Worm (Caenorhabditis elegans) whole organism, L1 larva: ENCODE data around the gene famh-136.
"Not testable (repeated sequence)": the region's sequence is repeated elsewhere in the genome, so short reads cannot be mapped to it uniquely, and the experiment has no call there.

Source experiments
- C04F5.9 ChIP-seq: sonication (generic microtip); optimal IDR thresholded peaks from 2 replicates; lab custom pipeline; 2016; ENCODE audit warnings: missing genetic modification characterization, missing compliant biosample characterization
- F16B12.6 ChIP-seq: fragments of 150-350 bp; optimal IDR thresholded peaks from 2 replicates; lab custom pipeline; 2014; ENCODE audit warnings: missing biosample characterization, missing genetic modification characterization
- aha-1 ChIP-seq: fragments of 150-350 bp; optimal IDR thresholded peaks from 2 replicates; lab custom pipeline; 2014; ENCODE audit warnings: missing biosample characterization, missing genetic modification characterization
- alr-1 ChIP-seq: fragments of 200-800 bp; sonication (Bioruptor generic); optimal IDR thresholded peaks from 2 replicates; lab custom pipeline; 2018; ENCODE audit warnings: borderline replicate concordance, mild to moderate bottlenecking, missing genetic modification characterization, missing compliant biosample characterization
- aly-2 ChIP-seq: fragments of 150-350 bp; optimal IDR thresholded peaks from 2 replicates; lab custom pipeline; 2014; ENCODE audit warnings: missing biosample characterization, missing genetic modification characterization
- blmp-1 ChIP-seq: fragments of 150-350 bp; optimal IDR thresholded peaks from 2 replicates; lab custom pipeline; 2014; ENCODE audit warnings: missing biosample characterization, missing genetic modification characterization
- ceh-82 ChIP-seq, 3 experiments: fragments of 150-350 bp in 1 of 3; sonication (generic microtip) in 2 of 3; optimal IDR thresholded peaks; 2 replicates each; lab custom pipeline; 2014 to 2017; ENCODE audit warnings: missing biosample characterization in 3 of 3, missing genetic modification characterization in 3 of 3
- ceh-88 ChIP-seq: fragments of 200-800 bp; sonication (Bioruptor generic); IDR thresholded peaks from 2 replicates; pipeline ENCODE4 v1.3.6; 2022; ENCODE audit warnings: missing genetic modification characterization, missing compliant biosample characterization
- ceh-90 ChIP-seq: sonication (generic microtip); optimal IDR thresholded peaks from 2 replicates; lab custom pipeline; 2016; ENCODE audit warnings: missing genetic modification characterization, missing compliant biosample characterization
- ces-1 ChIP-seq: fragments of 150-350 bp; optimal IDR thresholded peaks from 2 replicates; lab custom pipeline; 2014; ENCODE audit warnings: missing biosample characterization, missing genetic modification reagents, missing genetic modification characterization
- dpl-1 ChIP-seq, 3 experiments: fragments of 150-350 bp in 2 of 3; sonication (generic microtip) in 1 of 3; optimal IDR thresholded peaks; 2 replicates each; lab custom pipeline; 2014 to 2017; ENCODE audit warnings: missing biosample characterization in 3 of 3, missing genetic modification characterization in 3 of 3, missing genetic modification reagents in 3 of 3
- dsc-1 ChIP-seq: sonication (generic microtip); optimal IDR thresholded peaks from 2 replicates; lab custom pipeline; 2016; ENCODE audit warnings: mild to moderate bottlenecking, missing genetic modification characterization, missing compliant biosample characterization
- efl-1 ChIP-seq, 4 experiments: fragments of 150-350 bp; optimal IDR thresholded peaks in 3 of 4; peaks in 1 of 4; 1 replicate in 1 of 4; 2 replicates in 3 of 4; lab custom pipeline; 2014; ENCODE audit warnings: missing biosample characterization in 2 of 4, missing genetic modification characterization in 2 of 4, missing genetic modification reagents in 2 of 4
- elt-2 ChIP-seq: sonication (generic microtip); optimal IDR thresholded peaks from 2 replicates; lab custom pipeline; 2016; ENCODE audit warnings: missing genetic modification characterization, mild to moderate bottlenecking, inconsistent platforms, missing compliant biosample characterization, missing genetic modification reagents
- elt-3 ChIP-seq, 6 experiments: fragments of 150-350 bp in 1 of 6; sonication (generic microtip); optimal IDR thresholded peaks; 2 replicates each; lab custom pipeline; 2017 to 2018; ENCODE audit warnings: missing biosample characterization in 6 of 6, missing genetic modification characterization in 6 of 6, inconsistent platforms in 1 of 6
- ets-5 ChIP-seq: fragments of 200-800 bp; sonication (Bioruptor generic); IDR thresholded peaks from 2 replicates; pipeline ENCODE4 v1.3.6; 2022; ENCODE audit warnings: missing genetic modification characterization, missing compliant biosample characterization
- fkh-10 ChIP-seq: sonication (generic microtip); optimal IDR thresholded peaks from 2 replicates; lab custom pipeline; 2017; ENCODE audit warnings: missing biosample characterization, missing genetic modification reagents, missing genetic modification characterization
- fkh-4 ChIP-seq: sonication (generic microtip); optimal IDR thresholded peaks from 2 replicates; lab custom pipeline; 2016; ENCODE audit warnings: missing compliant biosample characterization, missing genetic modification characterization, borderline replicate concordance
- fkh-8 ChIP-seq: sonication (generic microtip); optimal IDR thresholded peaks from 2 replicates; lab custom pipeline; 2016; ENCODE audit warnings: mild to moderate bottlenecking, missing genetic modification characterization, missing compliant biosample characterization
- fos-1 ChIP-seq: fragments of 150-350 bp; optimal IDR thresholded peaks from 2 replicates; lab custom pipeline; 2014; ENCODE audit warnings: missing biosample characterization, missing genetic modification characterization
- hlh-4 ChIP-seq: sonication (generic microtip); optimal IDR thresholded peaks from 2 replicates; lab custom pipeline; 2016; ENCODE audit warnings: mild to moderate bottlenecking, missing genetic modification characterization, missing compliant biosample characterization
- hpl-2 ChIP-seq: fragments of 150-350 bp; optimal IDR thresholded peaks from 2 replicates; lab custom pipeline; 2014; ENCODE audit warnings: missing biosample characterization, missing genetic modification reagents, missing genetic modification characterization
- jun-1 ChIP-seq: fragments of 150-350 bp; optimal IDR thresholded peaks from 2 replicates; lab custom pipeline; 2014; ENCODE audit warnings: missing biosample characterization, missing genetic modification reagents, missing genetic modification characterization
- lin-14 ChIP-seq: fragments of 200-800 bp; sonication (Bioruptor generic); optimal IDR thresholded peaks from 2 replicates; lab custom pipeline; 2018; ENCODE audit warnings: mild to moderate bottlenecking, missing genetic modification characterization, moderate library complexity, missing compliant biosample characterization
- lir-3 ChIP-seq: sonication (generic microtip); optimal IDR thresholded peaks from 2 replicates; lab custom pipeline; 2016; ENCODE audit warnings: mild to moderate bottlenecking, missing genetic modification characterization, moderate library complexity, missing compliant biosample characterization; ENCODE audit not compliant: poor library complexity
- mab-9 ChIP-seq: fragments of 200-800 bp; sonication (Bioruptor generic); IDR thresholded peaks from 2 replicates; pipeline ENCODE4 v1.3.6; 2022; ENCODE audit warnings: missing genetic modification reagents, missing genetic modification characterization, missing compliant biosample characterization
- mdl-1 ChIP-seq, 2 experiments: fragments of 150-350 bp; optimal IDR thresholded peaks; 2 replicates each; lab custom pipeline; 2014 to 2017; ENCODE audit warnings: missing biosample characterization in 2 of 2, missing genetic modification characterization in 2 of 2, inconsistent platforms in 1 of 2
- mef-2 ChIP-seq: fragments of 150-350 bp; optimal IDR thresholded peaks from 2 replicates; lab custom pipeline; 2014; ENCODE audit warnings: missing biosample characterization, missing genetic modification characterization
- nhr-11 ChIP-seq: fragments of 150-350 bp; optimal IDR thresholded peaks from 2 replicates; lab custom pipeline; 2014; ENCODE audit warnings: missing biosample characterization, missing genetic modification characterization
- nhr-19 ChIP-seq: fragments of 200-800 bp; sonication (Bioruptor generic); conservative IDR thresholded peaks from 2 replicates; pipeline ENCODE4 v1.3.6; 2022; ENCODE audit warnings: missing genetic modification characterization, missing compliant biosample characterization
- nhr-20 ChIP-seq: sonication (generic microtip); optimal IDR thresholded peaks from 2 replicates; lab custom pipeline; 2016; ENCODE audit warnings: mild to moderate bottlenecking, missing genetic modification characterization, missing compliant biosample characterization
- nhr-47 ChIP-seq: sonication (generic microtip); optimal IDR thresholded peaks from 2 replicates; lab custom pipeline; 2016; ENCODE audit warnings: mild to moderate bottlenecking, missing genetic modification characterization, moderate library complexity, missing compliant biosample characterization
- nhr-71 ChIP-seq: sonication (generic microtip); optimal IDR thresholded peaks from 2 replicates; lab custom pipeline; 2016; ENCODE audit warnings: mild to moderate bottlenecking, missing genetic modification characterization, moderate library complexity, missing compliant biosample characterization
- nhr-84 ChIP-seq: sonication (generic microtip); optimal IDR thresholded peaks from 2 replicates; lab custom pipeline; 2017; ENCODE audit warnings: missing biosample characterization, missing genetic modification characterization
- pag-3 ChIP-seq: sonication (generic microtip); optimal IDR thresholded peaks from 2 replicates; lab custom pipeline; 2017; ENCODE audit warnings: missing genetic modification characterization, mild to moderate bottlenecking, missing compliant biosample characterization, antibody characterized with exemption, borderline replicate concordance; ENCODE audit not compliant: insufficient read depth
- snpc-4 ChIP-seq: fragments of 150-350 bp; optimal IDR thresholded peaks from 2 replicates; lab custom pipeline; 2014; ENCODE audit warnings: missing biosample characterization, missing genetic modification characterization
- snu-23 ChIP-seq: sonication (generic microtip); optimal IDR thresholded peaks from 2 replicates; lab custom pipeline; 2016; ENCODE audit warnings: missing genetic modification characterization, missing compliant biosample characterization
- sup-37 ChIP-seq: fragments of 200-800 bp; sonication (Bioruptor generic); optimal IDR thresholded peaks from 2 replicates; lab custom pipeline; 2018; ENCODE audit warnings: mild to moderate bottlenecking, missing genetic modification characterization, missing compliant biosample characterization
- tbx-2 ChIP-seq: sonication (generic microtip); optimal IDR thresholded peaks from 2 replicates; lab custom pipeline; 2016; ENCODE audit warnings: missing genetic modification characterization, missing compliant biosample characterization
- unc-130 ChIP-seq: fragments of 150-350 bp; optimal IDR thresholded peaks from 2 replicates; lab custom pipeline; 2017; ENCODE audit warnings: missing biosample characterization, missing genetic modification characterization, inconsistent platforms
- unc-30 ChIP-seq: sonication (generic microtip); optimal IDR thresholded peaks from 2 replicates; lab custom pipeline; 2017; ENCODE audit warnings: missing biosample characterization, missing genetic modification characterization
- unc-98 ChIP-seq: fragments of 200-800 bp; sonication (Bioruptor generic); IDR thresholded peaks from 2 replicates; pipeline ENCODE4 v1.3.6; 2022; ENCODE audit warnings: missing genetic modification characterization, missing compliant biosample characterization
- zip-4 ChIP-seq: fragments of 200-800 bp; sonication (Bioruptor generic); optimal IDR thresholded peaks from 2 replicates; lab custom pipeline; 2018; ENCODE audit warnings: mild to moderate bottlenecking, missing genetic modification characterization, moderate library complexity, missing compliant biosample characterization
- ztf-4 ChIP-seq: fragments of 150-350 bp; optimal IDR thresholded peaks from 2 replicates; lab custom pipeline; 2014; ENCODE audit warnings: missing biosample characterization, missing genetic modification characterization

Gene famh-136

DNA sequence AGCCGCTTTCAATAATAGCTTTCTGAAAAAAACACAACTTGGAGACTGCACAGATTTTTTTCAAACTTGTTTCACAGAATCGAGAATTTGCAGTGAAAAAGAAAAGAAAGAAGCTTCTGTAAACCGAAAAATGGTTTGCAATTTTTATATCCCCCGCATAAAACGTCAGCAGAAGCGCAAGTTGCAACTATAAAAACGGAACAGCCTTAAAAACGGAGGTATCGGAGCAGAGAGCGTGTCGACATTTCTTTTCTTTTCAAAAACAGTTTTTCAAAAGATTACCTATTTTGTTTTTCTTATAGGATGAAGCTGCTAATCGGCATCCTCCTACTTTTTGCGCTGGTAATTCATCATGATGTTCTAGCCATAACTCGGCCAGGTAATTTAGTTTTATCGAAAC, 35.6 kb upstream of the famh-136 start, which contains the start of gene plg-1:
Gene plg-1, plus strand, starts transcription at position 301 of the 400 bp plus-strand sequence.
- TF ChIP-seq unc-130 (tag; lab: Kevin White, UChicago) (no peak), ceh-90 (tag; lab: Kevin White, UChicago) (no peak), hlh-4 (tag; lab: Kevin White, UChicago) (no peak)

DNA sequence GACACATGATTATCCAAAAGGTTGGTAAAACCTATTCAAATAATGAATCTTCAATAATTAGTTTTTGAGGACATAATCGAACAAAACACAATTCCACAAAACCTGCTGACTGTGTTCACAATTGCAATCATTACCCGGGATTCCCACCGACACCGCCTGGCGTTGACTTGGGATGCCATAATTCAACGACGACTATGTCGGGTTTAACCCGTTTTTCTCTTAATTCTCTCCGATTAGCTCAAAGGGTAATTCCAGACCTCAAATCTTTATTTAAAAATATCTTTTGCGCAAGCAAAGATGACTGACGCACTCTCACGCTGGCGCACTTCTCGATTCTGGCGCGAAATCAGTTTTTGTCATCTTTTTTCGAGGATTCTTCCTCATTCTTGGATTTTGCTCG, 35.1 kb upstream of the famh-136 start:
- not testable (repeated sequence) for TF ChIP-seq efl-1 (optimal IDR thresholded peaks at IDR 0.05; lab: Kevin White, UChicago)
- TF ChIP-seq efl-1 (GFP tag; optimal IDR thresholded peaks at IDR 0.05 in 1 of 2; lab: Kevin White, UChicago) = peak in 1 of 2 experiments; percentile 77

DNA sequence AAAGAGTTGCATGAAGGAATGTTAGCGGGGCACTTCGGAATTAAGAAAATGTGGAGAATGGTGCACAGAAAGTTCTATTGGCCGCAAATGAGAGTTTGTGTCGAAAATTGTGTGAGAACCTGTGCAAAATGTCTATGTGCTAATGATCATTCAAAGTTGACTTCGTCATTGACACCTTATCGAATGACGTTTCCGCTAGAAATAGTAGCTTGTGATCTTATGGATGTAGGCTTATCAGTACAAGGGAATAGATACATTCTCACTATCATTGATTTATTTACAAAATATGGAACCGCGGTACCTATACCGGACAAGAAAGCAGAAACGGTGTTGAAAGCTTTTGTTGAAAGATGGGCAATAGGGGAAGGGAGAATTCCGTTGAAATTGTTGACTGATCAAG, 29.1 kb upstream of the famh-136 start:
- TF ChIP-seq efl-1 (optimal IDR thresholded peaks at IDR 0.05; lab: Kevin White, UChicago) (no peak), efl-1 (GFP tag; optimal IDR thresholded peaks at IDR 0.05 in 1 of 2; lab: Kevin White, UChicago) (peak in 1 of 2 experiments; percentile 65), F16B12.6 (tag; lab: Kevin White, UChicago) (no peak)

DNA sequence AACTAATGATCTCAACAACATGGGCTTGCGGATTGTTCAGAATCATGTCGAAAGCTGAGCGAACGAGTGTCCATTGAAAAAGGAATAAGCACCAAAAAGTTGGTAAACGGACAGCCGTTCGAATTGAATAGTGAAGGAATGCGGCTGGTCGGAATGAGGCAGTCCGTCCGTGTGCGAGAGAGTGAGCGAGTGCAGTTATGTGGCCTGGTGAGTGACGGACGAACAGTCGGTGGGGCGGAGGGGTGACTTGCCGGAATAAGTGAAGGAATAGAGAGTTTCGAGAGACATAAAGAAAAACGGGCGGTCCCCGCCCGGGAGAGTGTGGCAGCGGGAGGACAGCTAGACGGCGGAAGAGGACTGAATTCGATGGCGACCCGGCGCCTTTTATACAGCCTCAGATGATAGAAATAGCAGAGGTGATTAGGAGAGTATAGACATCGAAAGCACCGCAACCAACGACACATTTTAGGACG, 22.2 kb upstream of the famh-136 start:
- TF ChIP-seq unc-130 (tag; lab: Kevin White, UChicago) (peak; percentile 59), ets-5 (GFP tag; lab: Robert Waterston, UW) (no peak), C04F5.9 (peak; percentile 74), nhr-47 (peak; percentile 80), unc-30 (tag; lab: Kevin White, UChicago) (no peak), zip-4 (GFP tag; lab: Kevin White, UChicago) (peak; percentile 35), aly-2 (tag; lab: Kevin White, UChicago) (no peak), sup-37 (GFP tag; lab: Kevin White, UChicago) (peak; percentile 62), lin-14 (GFP tag; lab: Kevin White, UChicago) (peak; percentile 94), mef-2 (no peak), snu-23 (peak; percentile 94), fkh-8 (tag; lab: Kevin White, UChicago) (no peak), nhr-20 (tag; lab: Kevin White, UChicago) (peak; percentile 94), nhr-84 (tag; lab: Kevin White, UChicago) (no peak), hlh-4 (tag; lab: Kevin White, UChicago) (no peak), elt-3 (tag; optimal IDR thresholded peaks at IDR 0.05; lab: Kevin White, UChicago) (peak in 3 of 6 experiments; percentile 6 to 29 (median 19)), unc-98 (GFP tag; lab: Robert Waterston, UW) (peak; percentile 48; the same call in 1 of the 2 replicates), ceh-88 (GFP tag; lab: Robert Waterston, UW) (peak; percentile 54; the same call in 1 of the 2 replicates), alr-1 (tag; lab: Kevin White, UChicago) (no peak), ces-1 (GFP tag; lab: Kevin White, UChicago) (no peak), dpl-1 (GFP tag; optimal IDR thresholded peaks at IDR 0.05; lab: Kevin White, UChicago) (peak in 2 of 3 experiments; percentile 18 to 40), jun-1 (tag; lab: Kevin White, UChicago) (peak; percentile 22), ceh-82 (tag; optimal IDR thresholded peaks at IDR 0.05; lab: Kevin White, UChicago) (peak in 2 of 3 experiments; percentile 34 to 61), F16B12.6 (tag; lab: Kevin White, UChicago) (peak; percentile 18), nhr-71 (tag; lab: Kevin White, UChicago) (peak; percentile 93), fos-1 (tag; lab: Kevin White, UChicago) (peak; percentile 57), aha-1 (tag; lab: Kevin White, UChicago) (no peak), mdl-1 (tag; optimal IDR thresholded peaks at IDR 0.05; lab: Kevin White, UChicago) (peak in 1 of 2 experiments; percentile 45), blmp-1 (tag; lab: Kevin White, UChicago) (peak; percentile 29), fkh-4 (no peak), snpc-4 (no peak), nhr-19 (GFP tag; lab: Robert Waterston, UW) (peak; percentile 89), tbx-2 (peak; percentile 68), hpl-2 (GFP tag; lab: Kevin White, UChicago) (peak; percentile 40), nhr-11 (tag; lab: Kevin White, UChicago) (no peak), elt-2 (peak; percentile 41), dsc-1 (tag; lab: Kevin White, UChicago) (no peak), ztf-4 (tag; lab: Kevin White, UChicago) (peak; percentile 56), mab-9 (GFP tag; lab: Robert Waterston, UW) (no peak), fkh-10 (GFP tag; lab: Kevin White, UChicago) (no peak), pag-3 (tag; lab: Kevin White, UChicago) (peak; percentile 79), lir-3 (tag; lab: Kevin White, UChicago) (peak; percentile 55)
